Worm (Caenorhabditis elegans) whole organism, L3 larva: ENCODE results near the gene nhr-171.

Experiments
- ZK546.5 ChIP-seq: sonication (generic microtip); optimal IDR thresholded peaks from 2 replicates; lab custom pipeline; 2017; ENCODE audit warnings: missing biosample characterization, missing genetic modification characterization
- ama-1 ChIP-seq: fragments of 150-350 bp; optimal IDR thresholded peaks from 2 replicates; lab custom pipeline; 2018
- ceh-82 ChIP-seq: fragments of 150-350 bp; optimal IDR thresholded peaks from 2 replicates; lab custom pipeline; 2014; ENCODE audit warnings: missing biosample characterization, missing genetic modification characterization
- ceh-9 ChIP-seq: sonication (generic microtip); optimal IDR thresholded peaks from 2 replicates; lab custom pipeline; 2018; ENCODE audit warnings: missing biosample characterization, missing genetic modification characterization
- egl-27 ChIP-seq: sonication (generic microtip); optimal IDR thresholded peaks from 4 replicates; lab custom pipeline; 2017; ENCODE audit warnings: missing biosample characterization, missing genetic modification reagents, missing genetic modification characterization
- elt-1 ChIP-seq: fragments of 150-350 bp; optimal IDR thresholded peaks from 2 replicates; lab custom pipeline; 2014; ENCODE audit warnings: missing biosample characterization, missing genetic modification characterization
- jun-1 ChIP-seq: fragments of 150-350 bp; optimal IDR thresholded peaks from 2 replicates; lab custom pipeline; 2014; ENCODE audit warnings: missing biosample characterization, missing genetic modification reagents, missing genetic modification characterization
- lin-39 ChIP-seq: fragments of 150-350 bp; optimal IDR thresholded peaks from 2 replicates; lab custom pipeline; 2018; ENCODE audit warnings: missing biosample characterization, missing genetic modification reagents, missing genetic modification characterization
- mdl-1 ChIP-seq: fragments of 150-350 bp; optimal IDR thresholded peaks from 2 replicates; lab custom pipeline; 2014; ENCODE audit warnings: missing biosample characterization, missing genetic modification characterization
- nhr-237 ChIP-seq: fragments of 150-350 bp; optimal IDR thresholded peaks from 2 replicates; lab custom pipeline; 2014; ENCODE audit warnings: missing biosample characterization, missing genetic modification characterization
- nhr-67 ChIP-seq: fragments of 150-350 bp; optimal IDR thresholded peaks from 2 replicates; lab custom pipeline; 2014; ENCODE audit warnings: missing biosample characterization, missing genetic modification characterization
- nhr-76 ChIP-seq: fragments of 150-350 bp; sonication (generic microtip); optimal IDR thresholded peaks from 5 replicates; lab custom pipeline; 2014; ENCODE audit warnings: missing biosample characterization, missing genetic modification characterization
- nhr-77 ChIP-seq: fragments of 150-350 bp; optimal IDR thresholded peaks from 2 replicates; lab custom pipeline; 2014; ENCODE audit warnings: missing biosample characterization, missing genetic modification characterization
- sea-2 ChIP-seq: fragments of 150-350 bp; sonication (generic microtip); optimal IDR thresholded peaks from 4 replicates; lab custom pipeline; 2014; ENCODE audit warnings: missing biosample characterization, missing genetic modification reagents, missing genetic modification characterization

DNA sequence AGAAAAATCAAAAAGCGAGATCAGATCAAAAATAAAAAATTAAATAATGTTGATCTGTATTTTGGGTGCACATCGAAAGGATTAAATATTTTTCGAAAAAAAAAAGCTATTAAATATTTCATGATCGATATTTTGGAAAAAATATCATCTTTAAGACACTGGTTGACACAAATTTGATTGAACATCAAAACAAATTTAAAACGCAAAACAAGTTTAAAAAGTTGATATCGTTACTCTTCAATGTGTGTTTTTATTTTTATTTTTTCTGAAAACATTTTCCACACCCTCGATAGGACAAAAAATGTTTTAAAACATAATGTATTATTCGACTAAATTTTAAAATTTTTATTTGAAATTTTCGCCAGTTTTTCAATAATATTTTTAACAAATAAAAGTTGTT, 26.5 kb downstream of the nhr-171 start, which contains the start of gene C54F6.12:
- no peak for TF ChIP-seq mdl-1
- TF ChIP-seq nhr-237, result no peak
- TF ChIP-seq ceh-82, result no peak
- TF ChIP-seq nhr-67 (tag; lab: Kevin White, UChicago), result no peak
- no peak for TF ChIP-seq egl-27 (tag; lab: Kevin White, UChicago)
- no peak for TF ChIP-seq nhr-77 (tag; lab: Kevin White, UChicago)
- no peak for TF ChIP-seq sea-2
- TF ChIP-seq ZK546.5 (tag; lab: Kevin White, UChicago), result no peak
- no peak for TF ChIP-seq lin-39 (tag; lab: Kevin White, UChicago)
- TF ChIP-seq ceh-9 (tag; lab: Kevin White, UChicago), result no peak
- no peak for TF ChIP-seq ama-1
- TF ChIP-seq nhr-76 (tag; lab: Kevin White, UChicago), result no peak
- TF ChIP-seq jun-1 (tag; lab: Kevin White, UChicago), result no peak
- TF ChIP-seq elt-1 (tag; lab: Kevin White, UChicago), result no peak
